Worm (Caenorhabditis elegans) whole organism, late embryonic: Measurements from ENCODE around the gene dlg-1.

Experiments used
- T23F11.4 ChIP-seq: fragments of 200-800 bp; sonication (Bioruptor generic); optimal IDR thresholded peaks from 2 replicates; lab custom pipeline; 2018; ENCODE audit warnings: mild to moderate bottlenecking, missing genetic modification characterization, missing compliant biosample characterization
- ama-1 ChIP-seq: fragments of 150-350 bp; optimal IDR thresholded peaks from 2 replicates; lab custom pipeline; 2014
- ceh-45 ChIP-seq: fragments of 200-800 bp; sonication (Bioruptor generic); IDR thresholded peaks from 2 replicates; pipeline ENCODE4 v1.3.6; 2022; ENCODE audit warnings: missing genetic modification reagents, missing genetic modification characterization, missing compliant biosample characterization
- elt-2 ChIP-seq: sonication (generic microtip); optimal IDR thresholded peaks from 2 replicates; lab custom pipeline; 2016; ENCODE audit warnings: missing genetic modification reagents, missing genetic modification characterization, missing compliant biosample characterization
- fax-1 ChIP-seq: sonication (generic microtip); optimal IDR thresholded peaks from 2 replicates; lab custom pipeline; 2016; ENCODE audit warnings: missing genotype, missing genetic modification characterization, missing compliant biosample characterization
- lin-11 ChIP-seq: fragments of 200-800 bp; sonication (Bioruptor generic); optimal IDR thresholded peaks from 2 replicates; lab custom pipeline; 2018; ENCODE audit warnings: mild to moderate bottlenecking, missing genetic modification characterization, missing compliant biosample characterization
- nfya-1 ChIP-seq: sonication (generic microtip); optimal IDR thresholded peaks from 2 replicates; lab custom pipeline; 2017; ENCODE audit warnings: missing genetic modification characterization, mild to moderate bottlenecking, missing compliant biosample characterization, antibody characterized with exemption, moderate library complexity
- sox-4 ChIP-seq: sonication (generic microtip); optimal IDR thresholded peaks from 2 replicates; lab custom pipeline; 2017; ENCODE audit warnings: mild to moderate bottlenecking, missing genetic modification characterization, inconsistent platforms, missing compliant biosample characterization
- tbx-2 ChIP-seq: sonication (generic microtip); optimal IDR thresholded peaks from 2 replicates; lab custom pipeline; 2016; ENCODE audit warnings: missing genetic modification characterization, missing compliant biosample characterization

ce11 chrX:5447941-5448340, 31.6 kb upstream of the dlg-1 start, which contains the start of gene C25F6.8:
- no peak for TF ChIP-seq lin-11 (tag; lab: Kevin White, UChicago)
- no peak for TF ChIP-seq nfya-1 (tag; lab: Kevin White, UChicago)
- no peak for TF ChIP-seq ceh-45 (GFP tag; lab: Robert Waterston, UW)
- no peak for TF ChIP-seq sox-4 (tag; lab: Kevin White, UChicago)
- no peak for TF ChIP-seq ama-1 (lab: Kevin White, UChicago)
- no peak for TF ChIP-seq fax-1 (tag; lab: Kevin White, UChicago)
- TF ChIP-seq tbx-2 (tag; lab: Kevin White, UChicago) = no peak
- TF ChIP-seq elt-2 (tag; lab: Kevin White, UChicago) = no peak
- no peak for TF ChIP-seq T23F11.4
